Worm (Caenorhabditis elegans): Measurements from ENCODE around the gene his-5.

- TF ChIP-seq xbp-1 (tag; optimal IDR thresholded peaks at IDR 0.05) (no peak), ces-1 (GFP tag; optimal IDR thresholded peaks at IDR 0.05) (no peak), ceh-88 (GFP tag; IDR thresholded peaks at IDR 0.05) (no peak), elt-3 (tag; optimal IDR thresholded peaks at IDR 0.05) (no peak), lsy-2 (tag; optimal IDR thresholded peaks at IDR 0.05) (no peak), dpl-1 (GFP tag; optimal IDR thresholded peaks at IDR 0.05) (no peak), mdl-1 (tag; optimal IDR thresholded peaks at IDR 0.05) (no peak)
These were observed 21.7 kb upstream of the his-5 start, which contains the start of gene F45F2.9 for ce11 chrV:8513361-8513760.

Data from whole organism, L1 larva.